Fruit fly (Drosophila melanogaster): ENCODE measurements around the gene Men.

The Men gene

DNA sequence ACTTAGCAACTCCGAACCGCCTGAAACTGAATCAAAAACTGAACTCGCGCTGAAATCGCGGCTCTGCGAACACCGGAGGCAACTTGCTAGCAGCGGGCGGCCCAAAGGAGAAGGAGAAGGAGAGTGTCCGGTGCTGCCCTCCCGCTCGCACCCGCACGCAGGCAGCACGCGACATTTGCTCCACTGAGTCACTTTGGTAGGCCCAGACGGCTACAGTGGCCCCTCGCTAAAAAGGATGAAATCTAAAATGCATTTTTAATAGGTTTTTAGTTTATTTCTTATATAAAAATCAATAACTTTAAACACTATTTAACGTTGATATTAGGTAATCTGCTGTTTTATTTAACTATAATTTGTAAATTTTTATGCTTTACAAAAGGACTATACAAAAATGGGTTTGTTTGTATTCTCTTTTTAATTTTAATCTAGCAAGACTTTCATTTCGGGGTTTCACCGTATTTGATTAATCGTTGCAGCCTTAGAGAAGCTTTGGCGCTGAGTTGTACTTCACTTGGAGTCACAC lies at the start of gene Men:
TSS of gene Men (minus strand) at position 51 of the 523 bp plus-strand sequence.
- TF ChIP-seq CG4496 (GFP tag; IDR thresholded peaks at IDR 0.05) (peak; percentile 75), CG15710 (tag; optimal IDR thresholded peaks at IDR 0.05) (peak; percentile 68), CG13204 (GFP tag; optimal IDR thresholded peaks at IDR 0.05) (peak; percentile 52), CG32121 (GFP tag; IDR thresholded peaks at IDR 0.05) (peak; percentile 76), Pif1A (GFP tag; optimal IDR thresholded peaks at IDR 0.05) (peak; percentile 41), Snoo (tag; optimal IDR thresholded peaks at IDR 0.05) (peak; percentile 53), rn (GFP tag; IDR thresholded peaks at IDR 0.05) (peak; percentile 57), CG9948 (tag; optimal IDR thresholded peaks at IDR 0.05) (peak; percentile 56), CG8159 (tag; optimal IDR thresholded peaks at IDR 0.05) (peak; percentile 65), CG12605 (GFP tag; IDR thresholded peaks at IDR 0.05) (0 out of 2 replicates have a peak, but pooled peaks have one; percentile 33), CG8301 (tag; optimal IDR thresholded peaks at IDR 0.05) (peak; percentile 47), CG17806 (tag; optimal IDR thresholded peaks at IDR 0.05) (peak; percentile 28), CG10348 (GFP tag; IDR thresholded peaks at IDR 0.05) (peak; percentile 45; the same call in 1 of the 2 replicates), fd96Ca (GFP tag; IDR thresholded peaks at IDR 0.05) (peak; percentile 47; the same call in 1 of the 3 replicates), gl (tag; optimal IDR thresholded peaks at IDR 0.05) (no peak), Ets98B (GFP tag; IDR thresholded peaks at IDR 0.05) (peak; percentile 25; the same call in 1 of the 2 replicates), CG14655 (GFP tag; optimal IDR thresholded peaks at IDR 0.05) (peak; percentile 60), D1 (tag; optimal IDR thresholded peaks at IDR 0.05) (no peak), EcR (GFP tag; optimal IDR thresholded peaks at IDR 0.05) (no peak), CG34367 (tag; optimal IDR thresholded peaks at IDR 0.05) (no peak), Pif1B (GFP tag; optimal IDR thresholded peaks at IDR 0.05) (peak; percentile 3)

dm6 chr3R:12751027-12751426 lies 28.8 kb upstream of the Men start:
- TF ChIP-seq fd96Ca (GFP tag; IDR thresholded peaks at IDR 0.05) (no peak), CG34367 (tag; optimal IDR thresholded peaks at IDR 0.05) (no peak), CG4496 (GFP tag; IDR thresholded peaks at IDR 0.05) (no peak), EcR (GFP tag; optimal IDR thresholded peaks at IDR 0.05) (no peak), CG8301 (tag; optimal IDR thresholded peaks at IDR 0.05) (no peak), Pif1B (GFP tag; optimal IDR thresholded peaks at IDR 0.05) (no peak)

DNA sequence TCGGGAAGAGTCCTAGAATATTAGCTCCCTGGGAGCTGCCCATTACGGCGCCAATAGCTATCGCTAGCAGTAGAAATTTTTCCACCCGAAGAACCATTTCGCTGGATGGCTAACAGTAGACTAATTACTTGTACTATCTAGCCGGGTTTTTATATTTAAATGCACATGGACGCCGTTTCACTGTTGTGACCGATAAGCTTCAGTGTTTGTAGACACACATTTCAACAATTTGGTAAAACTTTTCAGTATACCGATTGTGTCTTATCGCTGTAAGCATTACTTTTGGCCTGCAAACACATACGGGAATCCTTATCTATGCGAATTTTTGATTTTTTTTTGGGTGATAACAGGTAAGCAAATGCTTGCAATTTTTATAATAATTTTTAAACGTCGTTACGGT lies 21.3 kb upstream of the Men start, which contains the start of gene Ugt37A3:
TSS of gene Ugt37A3 (minus strand) at position 101 of the 400 bp plus-strand sequence.
- no peak for TF ChIP-seq CG9948 (tag; optimal IDR thresholded peaks at IDR 0.05)
- no peak for TF ChIP-seq CG32121 (GFP tag; IDR thresholded peaks at IDR 0.05)
- TF ChIP-seq D1 (tag; optimal IDR thresholded peaks at IDR 0.05), result no peak

DNA sequence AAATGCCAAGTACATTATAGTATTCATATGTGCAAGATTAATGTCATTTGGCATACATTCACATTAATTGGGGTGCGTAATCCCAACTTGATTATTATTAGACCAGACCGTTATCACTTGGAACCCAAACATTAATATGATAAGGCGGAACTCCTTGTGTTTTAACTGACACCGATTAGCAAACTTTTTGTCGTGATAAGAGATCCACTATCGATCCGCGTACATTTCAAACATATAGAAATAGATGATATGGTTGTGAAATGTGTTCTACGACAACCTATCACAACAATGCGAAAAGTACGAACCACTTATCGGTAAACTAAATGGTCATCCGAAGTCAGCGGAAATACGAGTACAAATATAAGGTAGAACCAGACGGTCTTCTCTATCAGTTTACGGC lies 17.0 kb upstream of the Men start, which contains the start of gene Ugt37A2:
TSS of gene Ugt37A2 (plus strand) at position 396 of the 400 bp plus-strand sequence.
- TF ChIP-seq gl (tag; optimal IDR thresholded peaks at IDR 0.05) (no peak), CG15710 (tag; optimal IDR thresholded peaks at IDR 0.05) (no peak)

dm6 chr3R:12727944-12728649 lies 5.9 kb upstream of the Men start:
- TF ChIP-seq fd96Ca (GFP tag; IDR thresholded peaks at IDR 0.05) (0 out of 3 replicates have a peak, but pooled peaks have one; percentile 9), CG14655 (GFP tag; optimal IDR thresholded peaks at IDR 0.05) (peak; percentile 10), CG8159 (tag; optimal IDR thresholded peaks at IDR 0.05) (peak; percentile 38), gl (tag; optimal IDR thresholded peaks at IDR 0.05) (no peak), D1 (tag; optimal IDR thresholded peaks at IDR 0.05) (no peak), EcR (GFP tag; optimal IDR thresholded peaks at IDR 0.05) (no peak), Pif1B (GFP tag; optimal IDR thresholded peaks at IDR 0.05) (no peak), rn (GFP tag; IDR thresholded peaks at IDR 0.05) (no peak), Ets98B (GFP tag; IDR thresholded peaks at IDR 0.05) (no peak), CG9948 (tag; optimal IDR thresholded peaks at IDR 0.05) (peak; percentile 12), CG32121 (GFP tag; IDR thresholded peaks at IDR 0.05) (no peak), CG8301 (tag; optimal IDR thresholded peaks at IDR 0.05) (no peak), CG4496 (GFP tag; IDR thresholded peaks at IDR 0.05) (no peak), CG10348 (GFP tag; IDR thresholded peaks at IDR 0.05) (no peak), Snoo (tag; optimal IDR thresholded peaks at IDR 0.05) (no peak), CG34367 (tag; optimal IDR thresholded peaks at IDR 0.05) (peak; percentile 11), CG12605 (GFP tag; IDR thresholded peaks at IDR 0.05) (no peak), CG13204 (GFP tag; optimal IDR thresholded peaks at IDR 0.05) (no peak), CG15710 (tag; optimal IDR thresholded peaks at IDR 0.05) (peak; percentile 10), CG17806 (tag; optimal IDR thresholded peaks at IDR 0.05) (no peak), Pif1A (GFP tag; optimal IDR thresholded peaks at IDR 0.05) (peak; percentile 7)

DNA sequence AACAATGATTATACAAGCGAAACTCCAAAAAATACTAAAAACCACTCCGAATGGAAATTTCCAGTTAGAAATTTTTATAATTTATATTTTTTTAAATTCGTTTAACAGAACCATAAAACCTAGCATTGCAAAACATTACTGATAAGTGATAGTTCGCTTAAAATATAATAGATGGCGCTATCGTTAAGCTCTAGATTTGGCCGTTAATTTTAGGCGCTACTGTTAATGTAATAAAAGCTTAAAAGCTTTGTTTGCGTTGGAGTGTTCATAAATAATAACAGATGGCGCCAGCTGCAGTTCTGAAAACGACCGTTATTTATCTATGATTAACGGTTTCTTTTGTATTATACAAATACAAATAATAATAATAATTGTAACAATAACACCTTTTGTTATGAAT lies 1.5 kb upstream of the Men start:
- TF ChIP-seq CG14655 (GFP tag; optimal IDR thresholded peaks at IDR 0.05) (no peak), CG9948 (tag; optimal IDR thresholded peaks at IDR 0.05) (no peak)

Data from whole organism, pupa.